Fruit fly (Drosophila melanogaster) whole organism, embryonic: ENCODE measurements around the gene Crz.

Source experiments
- Adf1 ChIP-seq: fragments of 200-800 bp; sonication (Bioruptor generic); IDR thresholded peaks from 2 replicates; pipeline ENCODE4 v1.3.6; 2022; ENCODE audit warnings: missing biosample characterization, missing genetic modification characterization
- C15 ChIP-seq: fragments of 200-800 bp; sonication (Bioruptor generic); IDR thresholded peaks from 3 replicates; pipeline ENCODE4 v1.3.6; 2022; ENCODE audit warnings: missing biosample characterization, missing genetic modification characterization
- CG13296 ChIP-seq: fragments of 200-800 bp; sonication (Bioruptor generic); optimal IDR thresholded peaks from 3 replicates; lab custom pipeline; 2018; ENCODE audit warnings: missing biosample characterization, mild to moderate bottlenecking, missing genetic modification characterization
- CG14965 ChIP-seq: fragments of 200-800 bp; sonication (Bioruptor generic); optimal IDR thresholded peaks from 2 replicates; lab custom pipeline; 2016; ENCODE audit warnings: missing biosample characterization, missing genetic modification characterization, borderline replicate concordance
- CG15479 ChIP-seq: fragments of 200-800 bp; sonication (Bioruptor generic); optimal IDR thresholded peaks from 3 replicates; lab custom pipeline; 2019; ENCODE audit warnings: missing biosample characterization, mild to moderate bottlenecking, missing genetic modification characterization, moderate library complexity
- CG1647 ChIP-seq: fragments of 200-800 bp; sonication (Bioruptor generic); optimal IDR thresholded peaks from 3 replicates; lab custom pipeline; 2016; ENCODE audit warnings: missing biosample characterization, missing genetic modification characterization
- CG16779 ChIP-seq: fragments of 200-800 bp; sonication (Bioruptor generic); IDR thresholded peaks from 2 replicates; pipeline ENCODE4 v1.3.6; 2022; ENCODE audit warnings: missing biosample characterization, missing genetic modification characterization
- CG17186 ChIP-seq: fragments of 200-800 bp; sonication (Bioruptor generic); optimal IDR thresholded peaks from 3 replicates; lab custom pipeline; 2017; ENCODE audit warnings: missing biosample characterization, missing genetic modification reagents, missing genetic modification characterization
- CG18262 ChIP-seq: fragments of 200-800 bp; optimal IDR thresholded peaks from 3 replicates; lab custom pipeline; 2019; ENCODE audit warnings: missing biosample characterization, mild to moderate bottlenecking, missing genetic modification characterization, moderate library complexity
- CG30403 ChIP-seq: fragments of 200-800 bp; sonication (Bioruptor generic); optimal IDR thresholded peaks from 3 replicates; lab custom pipeline; 2016; ENCODE audit warnings: missing biosample characterization, missing genetic modification characterization
- CG34376 ChIP-seq: fragments of 200-800 bp; sonication (Bioruptor generic); optimal IDR thresholded peaks from 2 replicates; lab custom pipeline; 2018; ENCODE audit warnings: missing biosample characterization, mild to moderate bottlenecking, missing genetic modification characterization
- CG4730 ChIP-seq: fragments of 200-800 bp; sonication (Bioruptor generic); IDR thresholded peaks from 2 replicates; pipeline ENCODE4 v1.3.6; 2022; ENCODE audit warnings: missing biosample characterization, missing genetic modification characterization
- CG5245 ChIP-seq: fragments of 200-800 bp; sonication (Bioruptor generic); optimal IDR thresholded peaks from 3 replicates; lab custom pipeline; 2016; ENCODE audit warnings: missing biosample characterization, missing genetic modification characterization
- CG6175 ChIP-seq: fragments of 200-800 bp; sonication (Bioruptor generic); IDR thresholded peaks from 3 replicates; pipeline ENCODE4 v1.3.6; 2022; ENCODE audit warnings: missing biosample characterization, missing genetic modification characterization
- CG7372 ChIP-seq: fragments of 200-800 bp; sonication (Bioruptor generic); IDR thresholded peaks from 2 replicates; pipeline ENCODE4 v1.3.6; 2022; ENCODE audit warnings: missing biosample characterization, missing genetic modification characterization
- CG8281 ChIP-seq: fragments of 200-800 bp; sonication (Bioruptor generic); optimal IDR thresholded peaks from 2 replicates; lab custom pipeline; 2018; ENCODE audit warnings: missing biosample characterization, mild to moderate bottlenecking, missing genetic modification characterization, moderate library complexity
- CTCF ChIP-seq: fragments of 200-800 bp; sonication (Bioruptor generic); optimal IDR thresholded peaks from 2 replicates; lab custom pipeline; 2017; ENCODE audit warnings: missing biosample characterization, mild to moderate bottlenecking, missing genetic modification characterization, moderate library complexity
- Dp ChIP-seq: fragments of 200-800 bp; sonication (Bioruptor generic); optimal IDR thresholded peaks from 2 replicates; lab custom pipeline; 2018; ENCODE audit warnings: missing biosample characterization, mild to moderate bottlenecking, missing genetic modification characterization, moderate library complexity
- Dref ChIP-seq: fragments of 200-800 bp; sonication (Bioruptor generic); IDR thresholded peaks from 2 replicates; pipeline ENCODE4 v1.3.6; 2022; ENCODE audit warnings: missing biosample characterization, missing genetic modification characterization
- HLHmδ ChIP-seq: fragments of 200-800 bp; sonication (Bioruptor generic); optimal IDR thresholded peaks from 2 replicates; lab custom pipeline; 2018; ENCODE audit warnings: missing biosample characterization, mild to moderate bottlenecking, missing genetic modification characterization, moderate library complexity
- Hr3 ChIP-seq: fragments of 200-800 bp; sonication (Bioruptor generic); optimal IDR thresholded peaks from 3 replicates; lab custom pipeline; 2016; ENCODE audit warnings: missing biosample characterization, missing genetic modification characterization
- Hr51 ChIP-seq, 2 experiments: fragments of 200-800 bp; sonication (Bioruptor generic); optimal IDR thresholded peaks; 2 replicates in 1 of 2; 3 replicates in 1 of 2; lab custom pipeline; 2016 to 2018; ENCODE audit warnings: missing biosample characterization in 2 of 2, missing genetic modification characterization in 2 of 2, mild to moderate bottlenecking in 1 of 2, moderate library complexity in 1 of 2
- MBD-R2 ChIP-seq: fragments of 200-800 bp; sonication (Bioruptor generic); IDR thresholded peaks from 2 replicates; pipeline ENCODE4 v1.3.6; 2022; ENCODE audit warnings: missing biosample characterization, missing genetic modification characterization
- MESR4 ChIP-seq: fragments of 200-800 bp; sonication (Bioruptor generic); optimal IDR thresholded peaks from 2 replicates; lab custom pipeline; 2018; ENCODE audit warnings: missing biosample characterization, mild to moderate bottlenecking, missing genetic modification characterization, moderate library complexity
- Meics ChIP-seq: fragments of 200-800 bp; sonication (Bioruptor generic); optimal IDR thresholded peaks from 2 replicates; lab custom pipeline; 2017; ENCODE audit warnings: missing biosample characterization, mild to moderate bottlenecking, missing genetic modification characterization
- Neu2 ChIP-seq: fragments of 200-800 bp; sonication (Bioruptor generic); optimal IDR thresholded peaks from 3 replicates; lab custom pipeline; 2016; ENCODE audit warnings: missing biosample characterization, missing genetic modification characterization, borderline replicate concordance
- Optix ChIP-seq: fragments of 200-800 bp; sonication (Bioruptor generic); IDR thresholded peaks from 3 replicates; pipeline ENCODE4 v1.3.6; 2022; ENCODE audit warnings: missing biosample characterization, missing genetic modification characterization
- Rx ChIP-seq: fragments of 200-800 bp; sonication (Bioruptor generic); IDR thresholded peaks from 2 replicates; pipeline ENCODE4 v1.3.6; 2022; ENCODE audit warnings: missing biosample characterization, missing genetic modification characterization
- Scr ChIP-seq: fragments of 200-800 bp; sonication (Bioruptor generic); IDR thresholded peaks from 2 replicates; pipeline ENCODE4 v1.3.6; 2022; ENCODE audit warnings: missing biosample characterization, missing genetic modification characterization; ENCODE audit not compliant: partially characterized antibody
- Trl ChIP-seq, 3 experiments: fragments of >200 bp in 2 of 3; fragments of 200-800 bp in 1 of 3; sonication (Bioruptor generic) in 1 of 3; optimal IDR thresholded peaks; 2 replicates in 1 of 3; 3 replicates in 2 of 3; lab custom pipeline; 2016 to 2017; ENCODE audit warnings: missing biosample characterization in 1 of 3, missing genetic modification characterization in 1 of 3
- al ChIP-seq: fragments of 200-800 bp; sonication (Bioruptor generic); IDR thresholded peaks from 2 replicates; pipeline ENCODE4 v1.3.6; 2022; ENCODE audit warnings: missing biosample characterization, missing genetic modification characterization
- cg ChIP-seq: fragments of 200-800 bp; sonication (Bioruptor generic); optimal IDR thresholded peaks from 3 replicates; lab custom pipeline; 2019; ENCODE audit warnings: missing biosample characterization, mild to moderate bottlenecking, missing genetic modification characterization, moderate library complexity
- da ChIP-seq: fragments of 200-800 bp; sonication (Bioruptor generic); optimal IDR thresholded peaks from 2 replicates; lab custom pipeline; 2016; ENCODE audit warnings: missing biosample characterization, missing genetic modification characterization
- dysf ChIP-seq: fragments of 200-800 bp; sonication (Bioruptor generic); IDR thresholded peaks from 3 replicates; pipeline ENCODE4 v1.3.6; 2022; ENCODE audit warnings: missing biosample characterization, missing genetic modification characterization
- ems ChIP-seq: fragments of 200-800 bp; sonication (Bioruptor generic); optimal IDR thresholded peaks from 3 replicates; lab custom pipeline; 2016; ENCODE audit warnings: missing biosample characterization, missing genetic modification characterization
- fu2 ChIP-seq: fragments of 200-800 bp; sonication (Bioruptor generic); optimal IDR thresholded peaks from 2 replicates; lab custom pipeline; 2016; ENCODE audit warnings: missing biosample characterization, missing genetic modification characterization
- gcm ChIP-seq: fragments of 200-800 bp; sonication (Bioruptor generic); optimal IDR thresholded peaks from 2 replicates; lab custom pipeline; 2019; ENCODE audit warnings: missing biosample characterization, mild to moderate bottlenecking, missing genetic modification characterization, moderate library complexity
- grau ChIP-seq: fragments of 200-800 bp; optimal IDR thresholded peaks from 3 replicates; lab custom pipeline; 2019; ENCODE audit warnings: missing biosample characterization, mild to moderate bottlenecking, missing genetic modification characterization, moderate library complexity
- gro ChIP-seq: fragments of 200-800 bp; sonication (Bioruptor generic); optimal IDR thresholded peaks from 2 replicates; lab custom pipeline; 2016; ENCODE audit warnings: missing biosample characterization, missing genetic modification characterization
- jumu ChIP-seq: fragments of 200-800 bp; sonication (Bioruptor generic); optimal IDR thresholded peaks from 3 replicates; lab custom pipeline; 2016; ENCODE audit warnings: missing biosample characterization, missing genetic modification characterization
- ken ChIP-seq: fragments of 200-800 bp; sonication (Bioruptor generic); IDR thresholded peaks from 3 replicates; pipeline ENCODE4 v1.3.6; 2022; ENCODE audit warnings: missing biosample characterization, missing genetic modification characterization
- odd ChIP-seq: fragments of 200-800 bp; sonication (Bioruptor generic); optimal IDR thresholded peaks from 2 replicates; lab custom pipeline; 2017; ENCODE audit warnings: missing biosample characterization, mild to moderate bottlenecking, missing genetic modification characterization
- otp ChIP-seq: fragments of 200-800 bp; sonication (Bioruptor generic); IDR thresholded peaks from 3 replicates; pipeline ENCODE4, ENCODE4 v1.3.6; 2022; ENCODE audit warnings: missing biosample characterization, missing genetic modification characterization
- phol ChIP-seq: fragments of 200-800 bp; sonication (Bioruptor generic); optimal IDR thresholded peaks from 3 replicates; lab custom pipeline; 2018; ENCODE audit warnings: missing biosample characterization, mild to moderate bottlenecking, missing genetic modification characterization, moderate library complexity
- psq ChIP-seq: fragments of 200-800 bp; sonication (Bioruptor generic); optimal IDR thresholded peaks from 2 replicates; lab custom pipeline; 2017; ENCODE audit warnings: missing biosample characterization, missing genetic modification characterization
- tap ChIP-seq: fragments of 200-800 bp; optimal IDR thresholded peaks from 3 replicates; lab custom pipeline; 2019; ENCODE audit warnings: missing biosample characterization, mild to moderate bottlenecking, missing genetic modification characterization, moderate library complexity
- tll ChIP-seq, 2 experiments: fragments of 200-800 bp in 1 of 2; fragments of >200 bp in 1 of 2; sonication (Bioruptor generic) in 1 of 2; optimal IDR thresholded peaks; 2 replicates each; lab custom pipeline; 2017 to 2019; ENCODE audit warnings: missing biosample characterization in 2 of 2, missing genetic modification characterization in 2 of 2, mild to moderate bottlenecking in 1 of 2, moderate library complexity in 1 of 2
- ttk ChIP-seq: fragments of 200-800 bp; sonication (Bioruptor generic); IDR thresholded peaks from 2 replicates; pipeline ENCODE4 v2.1.2; 2022; ENCODE audit warnings: missing biosample characterization, missing genetic modification characterization
- unpg ChIP-seq: fragments of 200-800 bp; sonication (Bioruptor generic); optimal IDR thresholded peaks from 3 replicates; lab custom pipeline; 2018; ENCODE audit warnings: missing biosample characterization, mild to moderate bottlenecking, missing genetic modification characterization, moderate library complexity

Gene Crz

dm6 chr3R:14288669-14289383, 25.8 kb upstream of the Crz start, which contains the start of gene red (continued):
- TF ChIP-seq gcm (GFP tag; lab: Kevin White, UChicago) (peak; percentile 57), Neu2 (GFP tag; lab: Kevin White, UChicago) (no peak), fu2 (GFP tag; lab: Kevin White, UChicago) (peak; percentile 59), MBD-R2 (GFP tag; lab: Robert Waterston, UW) (peak; percentile 50; the same call in 1 of the 2 replicates), CG15479 (GFP tag; lab: Kevin White, UChicago) (no peak), unpg (peak; percentile 66), Hr51 (GFP tag; optimal IDR thresholded peaks at IDR 0.05; lab: Kevin White, UChicago) (peak; percentile 47 to 84), tap (tag; lab: Kevin White, UChicago) (peak; percentile 76), al (GFP tag; lab: Robert Waterston, UW) (peak; percentile 49), cg (GFP tag; lab: Kevin White, UChicago) (peak; percentile 31), CG1647 (no peak), Dp (no peak), tll (GFP tag; optimal IDR thresholded peaks at IDR 0.05; lab: Kevin White, UChicago) (no peak), ems (GFP tag; lab: Kevin White, UChicago) (peak; percentile 64), grau (tag; lab: Kevin White, UChicago) (peak; percentile 95), Dref (GFP tag; lab: Robert Waterston, UW) (no peak), psq (GFP tag; lab: Kevin White, UChicago) (no peak), dysf (GFP tag; lab: Robert Waterston, UW) (peak; percentile 84), CG30403 (GFP tag; lab: Kevin White, UChicago) (peak; percentile 69), CG5245 (GFP tag; lab: Kevin White, UChicago) (peak; percentile 53), CG7372 (GFP tag; lab: Robert Waterston, UW) (peak; percentile 78), ttk (GFP tag; lab: Robert Waterston, UW) (peak; percentile 70), CG6175 (GFP tag; lab: Robert Waterston, UW) (0 out of 3 replicates have a peak, but pooled peaks have one; percentile 27), da (GFP tag; lab: Kevin White, UChicago) (no peak), CTCF (GFP tag; lab: Kevin White, UChicago) (peak; percentile 28), Trl (optimal IDR thresholded peaks at IDR 0.05; lab: Kevin White, UChicago) (peak; percentile 70 to 87), Trl (GFP tag; optimal IDR thresholded peaks at IDR 0.05; lab: Kevin White, UChicago) (no peak), C15 (GFP tag; lab: Robert Waterston, UW) (0 out of 3 replicates have a peak, but pooled peaks have one; percentile 5), Optix (0 out of 3 replicates have a peak, but pooled peaks have one; percentile 33), CG14965 (GFP tag; lab: Kevin White, UChicago) (no peak), CG16779 (no peak), Rx (GFP tag; lab: Robert Waterston, UW) (0 out of 2 replicates have a peak, but pooled peaks have one; percentile 30), CG18262 (tag; lab: Kevin White, UChicago) (peak; percentile 74), Hr3 (GFP tag; lab: Kevin White, UChicago) (peak; percentile 64), Scr (GFP tag; lab: Robert Waterston, UW) (no peak), Adf1 (GFP tag; lab: Robert Waterston, UW) (peak; percentile 40; the same call in 1 of the 2 replicates), ken (GFP tag; lab: Robert Waterston, UW) (peak; percentile 65; the same call in 2 of the 3 replicates), MESR4 (GFP tag; lab: Kevin White, UChicago) (no peak), CG8281 (tag; lab: Kevin White, UChicago) (peak; percentile 16), CG34376 (GFP tag; lab: Kevin White, UChicago) (peak; percentile 98), odd (peak; percentile 79), otp (peak; percentile 75; the same call in 2 of the 3 replicates), phol (tag; lab: Kevin White, UChicago) (peak; percentile 67), gro (peak; percentile 58), HLHmδ (no peak), CG17186 (GFP tag; lab: Kevin White, UChicago) (no peak), CG4730 (GFP tag; lab: Robert Waterston, UW) (0 out of 2 replicates have a peak, but pooled peaks have one; percentile 37), Meics (GFP tag; lab: Kevin White, UChicago) (peak; percentile 83), CG13296 (GFP tag; lab: Kevin White, UChicago) (peak; percentile 65), jumu (GFP tag; lab: Kevin White, UChicago) (peak; percentile 47)
